Worm (Caenorhabditis elegans) whole organism, L1 larva: ENCODE results near the gene F16G10.6.

Source experiments
- C04F5.9 ChIP-seq: sonication (generic microtip); optimal IDR thresholded peaks from 2 replicates; lab custom pipeline; 2016; ENCODE audit warnings: missing genetic modification characterization, missing compliant biosample characterization
- C16A3.4 ChIP-seq: fragments of 150-350 bp; optimal IDR thresholded peaks from 2 replicates; lab custom pipeline; 2014; ENCODE audit warnings: missing biosample characterization, missing genetic modification characterization
- F16B12.6 ChIP-seq: fragments of 150-350 bp; optimal IDR thresholded peaks from 2 replicates; lab custom pipeline; 2014; ENCODE audit warnings: missing biosample characterization, missing genetic modification characterization
- ama-1 ChIP-seq: fragments of 150-350 bp; optimal IDR thresholded peaks from 2 replicates; lab custom pipeline; 2014
- blmp-1 ChIP-seq: fragments of 150-350 bp; optimal IDR thresholded peaks from 2 replicates; lab custom pipeline; 2014; ENCODE audit warnings: missing biosample characterization, missing genetic modification characterization
- ceh-63 ChIP-seq: fragments of 200-800 bp; sonication (Bioruptor generic); optimal IDR thresholded peaks from 2 replicates; lab custom pipeline; 2018; ENCODE audit warnings: mild to moderate bottlenecking, missing genetic modification characterization, missing compliant biosample characterization
- dpl-1 ChIP-seq, 3 experiments: fragments of 150-350 bp in 2 of 3; sonication (generic microtip) in 1 of 3; optimal IDR thresholded peaks; 2 replicates each; lab custom pipeline; 2014 to 2017; ENCODE audit warnings: missing biosample characterization in 3 of 3, missing genetic modification characterization in 3 of 3, missing genetic modification reagents in 3 of 3
- dsc-1 ChIP-seq: sonication (generic microtip); optimal IDR thresholded peaks from 2 replicates; lab custom pipeline; 2016; ENCODE audit warnings: mild to moderate bottlenecking, missing genetic modification characterization, missing compliant biosample characterization
- efl-1 ChIP-seq, 4 experiments: fragments of 150-350 bp; optimal IDR thresholded peaks in 3 of 4; peaks in 1 of 4; 1 replicate in 1 of 4; 2 replicates in 3 of 4; lab custom pipeline; 2014; ENCODE audit warnings: missing biosample characterization in 2 of 4, missing genetic modification characterization in 2 of 4, missing genetic modification reagents in 2 of 4
- elt-2 ChIP-seq: sonication (generic microtip); optimal IDR thresholded peaks from 2 replicates; lab custom pipeline; 2016; ENCODE audit warnings: missing genetic modification characterization, mild to moderate bottlenecking, inconsistent platforms, missing compliant biosample characterization, missing genetic modification reagents
- elt-3 ChIP-seq, 6 experiments: fragments of 150-350 bp in 1 of 6; sonication (generic microtip); optimal IDR thresholded peaks; 2 replicates each; lab custom pipeline; 2017 to 2018; ENCODE audit warnings: missing biosample characterization in 6 of 6, missing genetic modification characterization in 6 of 6, inconsistent platforms in 1 of 6
- fkh-8 ChIP-seq: sonication (generic microtip); optimal IDR thresholded peaks from 2 replicates; lab custom pipeline; 2016; ENCODE audit warnings: mild to moderate bottlenecking, missing genetic modification characterization, missing compliant biosample characterization
- fos-1 ChIP-seq: fragments of 150-350 bp; optimal IDR thresholded peaks from 2 replicates; lab custom pipeline; 2014; ENCODE audit warnings: missing biosample characterization, missing genetic modification characterization
- hlh-4 ChIP-seq: sonication (generic microtip); optimal IDR thresholded peaks from 2 replicates; lab custom pipeline; 2016; ENCODE audit warnings: mild to moderate bottlenecking, missing genetic modification characterization, missing compliant biosample characterization
- hpl-2 ChIP-seq: fragments of 150-350 bp; optimal IDR thresholded peaks from 2 replicates; lab custom pipeline; 2014; ENCODE audit warnings: missing biosample characterization, missing genetic modification reagents, missing genetic modification characterization
- irx-1 ChIP-seq: sonication (generic microtip); optimal IDR thresholded peaks from 2 replicates; lab custom pipeline; 2016; ENCODE audit warnings: missing genetic modification characterization, missing compliant biosample characterization
- isw-1 ChIP-seq: fragments of 200-800 bp; sonication (Bioruptor generic); IDR thresholded peaks from 2 replicates; pipeline ENCODE4 v1.3.6; 2022; ENCODE audit warnings: missing genetic modification characterization, missing compliant biosample characterization
- jun-1 ChIP-seq: fragments of 150-350 bp; optimal IDR thresholded peaks from 2 replicates; lab custom pipeline; 2014; ENCODE audit warnings: missing biosample characterization, missing genetic modification reagents, missing genetic modification characterization
- lin-13 ChIP-seq: fragments of 150-350 bp; optimal IDR thresholded peaks from 2 replicates; lab custom pipeline; 2014; ENCODE audit warnings: missing biosample characterization, missing genetic modification reagents, missing genetic modification characterization
- lin-14 ChIP-seq: fragments of 200-800 bp; sonication (Bioruptor generic); optimal IDR thresholded peaks from 2 replicates; lab custom pipeline; 2018; ENCODE audit warnings: mild to moderate bottlenecking, missing genetic modification characterization, moderate library complexity, missing compliant biosample characterization
- lir-3 ChIP-seq: sonication (generic microtip); optimal IDR thresholded peaks from 2 replicates; lab custom pipeline; 2016; ENCODE audit warnings: mild to moderate bottlenecking, missing genetic modification characterization, moderate library complexity, missing compliant biosample characterization; ENCODE audit not compliant: poor library complexity
- nhr-12 ChIP-seq: sonication (generic microtip); optimal IDR thresholded peaks from 2 replicates; lab custom pipeline; 2017; ENCODE audit warnings: missing biosample characterization, missing genetic modification characterization
- nhr-20 ChIP-seq: sonication (generic microtip); optimal IDR thresholded peaks from 2 replicates; lab custom pipeline; 2016; ENCODE audit warnings: mild to moderate bottlenecking, missing genetic modification characterization, missing compliant biosample characterization
- nhr-28 ChIP-seq: fragments of 150-350 bp; optimal IDR thresholded peaks from 2 replicates; lab custom pipeline; 2014; ENCODE audit warnings: missing biosample characterization, missing genetic modification characterization
- nhr-47 ChIP-seq: sonication (generic microtip); optimal IDR thresholded peaks from 2 replicates; lab custom pipeline; 2016; ENCODE audit warnings: mild to moderate bottlenecking, missing genetic modification characterization, moderate library complexity, missing compliant biosample characterization
- nhr-76 ChIP-seq: sonication (generic microtip); optimal IDR thresholded peaks from 2 replicates; lab custom pipeline; 2017; ENCODE audit warnings: missing biosample characterization, missing genetic modification characterization
- nhr-84 ChIP-seq: sonication (generic microtip); optimal IDR thresholded peaks from 2 replicates; lab custom pipeline; 2017; ENCODE audit warnings: missing biosample characterization, missing genetic modification characterization
- nhr-90 ChIP-seq: sonication (generic microtip); optimal IDR thresholded peaks from 2 replicates; lab custom pipeline; 2016; ENCODE audit warnings: mild to moderate bottlenecking, missing genetic modification characterization, missing compliant biosample characterization; ENCODE audit not compliant: poor library complexity
- pax-3 ChIP-seq: fragments of 200-800 bp; sonication (Bioruptor generic); optimal IDR thresholded peaks from 2 replicates; lab custom pipeline; 2018; ENCODE audit warnings: mild to moderate bottlenecking, missing genetic modification characterization, moderate library complexity, missing compliant biosample characterization
- pqm-1 ChIP-seq: sonication (generic microtip); optimal IDR thresholded peaks from 3 replicates; lab custom pipeline; 2017; ENCODE audit warnings: missing biosample characterization, missing genetic modification characterization
- snpc-4 ChIP-seq: fragments of 150-350 bp; optimal IDR thresholded peaks from 2 replicates; lab custom pipeline; 2014; ENCODE audit warnings: missing biosample characterization, missing genetic modification characterization
- sox-4 ChIP-seq: sonication (generic microtip); optimal IDR thresholded peaks from 2 replicates; lab custom pipeline; 2016; ENCODE audit warnings: missing genetic modification characterization, missing compliant biosample characterization
- tlp-1 ChIP-seq: fragments of 150-350 bp; optimal IDR thresholded peaks from 2 replicates; lab custom pipeline; 2014; ENCODE audit warnings: missing biosample characterization, missing genetic modification characterization
- unc-30 ChIP-seq: sonication (generic microtip); optimal IDR thresholded peaks from 2 replicates; lab custom pipeline; 2017; ENCODE audit warnings: missing biosample characterization, missing genetic modification characterization
- unc-98 ChIP-seq: fragments of 200-800 bp; sonication (Bioruptor generic); IDR thresholded peaks from 2 replicates; pipeline ENCODE4 v1.3.6; 2022; ENCODE audit warnings: missing genetic modification characterization, missing compliant biosample characterization
- zip-4 ChIP-seq: fragments of 200-800 bp; sonication (Bioruptor generic); optimal IDR thresholded peaks from 2 replicates; lab custom pipeline; 2018; ENCODE audit warnings: mild to moderate bottlenecking, missing genetic modification characterization, moderate library complexity, missing compliant biosample characterization

Gene F16G10.6

ce11 chrII:2377751-2378150 is at the start of gene F16G10.6:
Gene F16G10.6, minus strand, starts transcription at chrII:2377851.
- TF ChIP-seq lin-14 (GFP tag; lab: Kevin White, UChicago) (no peak), unc-98 (no peak), elt-2 (tag; lab: Kevin White, UChicago) (no peak), snpc-4 (tag; lab: Kevin White, UChicago) (no peak), hlh-4 (tag; lab: Kevin White, UChicago) (no peak), nhr-28 (tag; lab: Kevin White, UChicago) (no peak), lir-3 (tag; lab: Kevin White, UChicago) (no peak), fkh-8 (no peak), elt-3 (tag; optimal IDR thresholded peaks at IDR 0.05; lab: Kevin White, UChicago) (no peak), nhr-76 (no peak)

- TF ChIP-seq efl-1 (optimal IDR thresholded peaks at IDR 0.05; lab: Kevin White, UChicago), result no peak
- TF ChIP-seq efl-1 (GFP tag; optimal IDR thresholded peaks at IDR 0.05 in 1 of 2; lab: Kevin White, UChicago), result peak in 1 of 2 experiments; percentile 38
- no peak for TF ChIP-seq nhr-12
Observed at ce11 chrII:2422427-2422826, 44.8 kb upstream of the F16G10.6 start.

- TF ChIP-seq hlh-4 (tag; lab: Kevin White, UChicago) (no peak), sox-4 (no peak), lin-13 (GFP tag; lab: Kevin White, UChicago) (no peak), nhr-47 (tag; lab: Kevin White, UChicago) (no peak), isw-1 (GFP tag; lab: Robert Waterston, UW) (no peak), C04F5.9 (tag; lab: Kevin White, UChicago) (no peak), fos-1 (tag; lab: Kevin White, UChicago) (no peak), blmp-1 (tag; lab: Kevin White, UChicago) (no peak), pqm-1 (no peak), ceh-63 (GFP tag; lab: Kevin White, UChicago) (no peak), pax-3 (tag; lab: Kevin White, UChicago) (no peak), tlp-1 (tag; lab: Kevin White, UChicago) (no peak), dpl-1 (GFP tag; optimal IDR thresholded peaks at IDR 0.05; lab: Kevin White, UChicago) (no peak), ama-1 (no peak), dsc-1 (tag; lab: Kevin White, UChicago) (no peak), nhr-76 (no peak), jun-1 (no peak), nhr-90 (tag; lab: Kevin White, UChicago) (no peak), irx-1 (tag; lab: Kevin White, UChicago) (no peak)
Observed at ce11 chrII:2421905-2422304, 44.3 kb upstream of the F16G10.6 start, which contains the start of gene F42G2.2. Gene F42G2.2, plus strand, starts transcription at chrII:2422205.

ce11 chrII:2421185-2421584 is 43.5 kb upstream of the F16G10.6 start:
- TF ChIP-seq F16B12.6 (no peak), nhr-84 (tag; lab: Kevin White, UChicago) (no peak), unc-30 (tag; lab: Kevin White, UChicago) (no peak), nhr-90 (tag; lab: Kevin White, UChicago) (no peak), elt-2 (tag; lab: Kevin White, UChicago) (peak; percentile 22)
- TF ChIP-seq, all 84 proteins: peak for 1

- peak; percentile 9 for TF ChIP-seq hpl-2 (GFP tag; lab: Kevin White, UChicago)
- TF ChIP-seq C16A3.4 (tag; lab: Kevin White, UChicago), result no peak
- no peak for TF ChIP-seq zip-4 (GFP tag; lab: Kevin White, UChicago)
- TF ChIP-seq elt-2 (tag; lab: Kevin White, UChicago), result peak; percentile 42
- no peak for TF ChIP-seq nhr-20
- TF ChIP-seq efl-1 (optimal IDR thresholded peaks at IDR 0.05; lab: Kevin White, UChicago), result no peak
- no peak for TF ChIP-seq efl-1 (GFP tag; optimal IDR thresholded peaks at IDR 0.05 in 1 of 2; lab: Kevin White, UChicago)
- TF ChIP-seq pqm-1, result no peak
- no peak for TF ChIP-seq pax-3 (tag; lab: Kevin White, UChicago)
Observed at ce11 chrII:2420685-2421084, 43.0 kb upstream of the F16G10.6 start.
